Worm (Caenorhabditis elegans): Measurements from ENCODE around the gene pelo-1.

DNA sequence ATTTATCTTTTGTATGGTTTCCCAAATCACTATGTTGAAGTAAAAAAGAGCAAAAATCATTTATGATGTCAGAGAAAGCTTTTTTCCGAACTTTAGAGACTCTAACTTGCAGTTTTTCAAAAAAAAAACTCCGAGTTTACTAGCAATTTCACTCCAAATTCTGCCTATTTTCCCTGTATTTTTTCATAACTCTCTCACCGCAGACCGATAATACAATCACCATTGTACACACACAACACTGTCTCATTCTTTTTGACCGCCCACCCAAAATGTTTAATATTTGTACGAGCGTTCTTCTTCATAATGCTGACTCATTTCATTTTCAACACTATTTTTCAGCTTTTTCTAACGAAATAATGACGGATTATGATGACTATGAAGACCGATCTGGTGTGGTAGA is 24.8 kb upstream of the pelo-1 start, which contains the start of gene F43C1.5:
- TF ChIP-seq nhr-12 (tag; optimal IDR thresholded peaks at IDR 0.05) (no peak), fos-1 (tag; optimal IDR thresholded peaks at IDR 0.05) (no peak), tbx-2 (tag; optimal IDR thresholded peaks at IDR 0.05) (no peak), egl-27 (tag; optimal IDR thresholded peaks at IDR 0.05) (no peak), nhr-23 (tag; optimal IDR thresholded peaks at IDR 0.05) (no peak), daf-12 (tag; optimal IDR thresholded peaks at IDR 0.05) (no peak), pqm-1 (tag; optimal IDR thresholded peaks at IDR 0.05) (no peak), R02D3.7 (tag; optimal IDR thresholded peaks at IDR 0.05) (no peak), aly-2 (tag; optimal IDR thresholded peaks at IDR 0.05) (no peak)
